Fruit fly (Drosophila melanogaster): ENCODE results near the gene kipf.

The kipf gene

DNA sequence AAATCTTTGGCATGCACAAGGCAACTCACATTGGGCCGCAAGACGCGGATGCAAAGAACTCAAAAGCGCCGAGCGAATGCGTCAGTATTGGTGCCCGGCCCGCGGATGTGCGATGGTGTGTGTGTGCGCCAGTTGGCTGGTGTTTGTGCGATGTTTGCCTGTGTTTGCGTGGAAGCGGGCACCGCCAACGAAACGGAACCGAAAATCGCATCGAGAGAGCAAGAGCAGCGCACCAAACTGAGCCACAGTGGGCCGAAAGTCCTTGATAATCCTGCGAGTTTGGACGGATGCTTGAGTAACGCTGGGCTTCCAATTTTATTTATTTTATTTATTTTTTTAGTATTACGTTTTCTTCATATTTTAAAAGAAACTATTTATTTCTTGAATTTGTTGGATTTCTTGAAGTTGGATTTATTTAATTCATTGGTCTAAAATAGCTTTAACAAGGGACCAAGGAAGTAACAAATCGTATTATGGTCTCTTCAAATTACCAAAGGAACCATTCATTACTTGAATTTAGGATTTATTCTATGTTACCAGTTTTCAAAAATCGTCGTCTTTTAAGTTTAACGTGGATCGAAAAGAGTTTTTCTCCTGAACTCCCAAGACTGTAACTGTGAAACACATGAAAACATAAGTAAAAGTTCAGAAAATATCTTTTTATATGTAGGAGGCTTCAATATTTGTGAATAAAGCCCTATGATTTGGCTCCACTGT is 49.3 kb downstream of the kipf start (continued):
- TF ChIP-seq sr (GFP tag; IDR thresholded peaks at IDR 0.05), result 0 out of 3 replicates have a peak, but pooled peaks have one; percentile 10
- no peak for TF ChIP-seq CG18764 (GFP tag; optimal IDR thresholded peaks at IDR 0.05)
- no peak for TF ChIP-seq CG7987 (GFP tag; optimal IDR thresholded peaks at IDR 0.05)
- TF ChIP-seq pan (optimal IDR thresholded peaks at IDR 0.05), result no peak
- no peak for TF ChIP-seq pan (GFP tag; optimal IDR thresholded peaks at IDR 0.05 in 1 of 2, IDR thresholded peaks at IDR 0.05 in 1 of 2)
- TF ChIP-seq Rfx (GFP tag; IDR thresholded peaks at IDR 0.05), result no peak
- no peak for TF ChIP-seq org-1 (GFP tag; optimal IDR thresholded peaks at IDR 0.05)
- peak; percentile 29 for TF ChIP-seq kay (GFP tag; optimal IDR thresholded peaks at IDR 0.05)
- TF ChIP-seq ap (GFP tag; IDR thresholded peaks at IDR 0.05), result 0 out of 2 replicates have a peak, but pooled peaks have one; percentile 5
- no peak for TF ChIP-seq tx (GFP tag; optimal IDR thresholded peaks at IDR 0.05)
- no peak for TF ChIP-seq Dfd (GFP tag; optimal IDR thresholded peaks at IDR 0.05)
- peak; percentile 59 for TF ChIP-seq tin (GFP tag; optimal IDR thresholded peaks at IDR 0.05)
- TF ChIP-seq Sry-β (GFP tag; optimal IDR thresholded peaks at IDR 0.05), result peak; percentile 13
- peak; percentile 66 for TF ChIP-seq CG13775 (GFP tag; optimal IDR thresholded peaks at IDR 0.05)
- TF ChIP-seq p53 (GFP tag; optimal IDR thresholded peaks at IDR 0.05), result no peak
- no peak for TF ChIP-seq lbe (GFP tag; optimal IDR thresholded peaks at IDR 0.05)
- peak; percentile 59; the same call in 1 of the 2 replicates for TF ChIP-seq CG8765 (GFP tag; IDR thresholded peaks at IDR 0.05)
- TF ChIP-seq CG16815 (GFP tag; optimal IDR thresholded peaks at IDR 0.05), result peak; percentile 71
- no peak for TF ChIP-seq Lhr (GFP tag; optimal IDR thresholded peaks at IDR 0.05)
- TF ChIP-seq scrt (GFP tag; optimal IDR thresholded peaks at IDR 0.05), result no peak
- peak; percentile 13 for TF ChIP-seq slou (GFP tag; optimal IDR thresholded peaks at IDR 0.05)
- TF ChIP-seq h (optimal IDR thresholded peaks at IDR 0.05), result no peak
- no peak for TF ChIP-seq CG31224 (GFP tag; IDR thresholded peaks at IDR 0.05)
- TF ChIP-seq trem (tag; optimal IDR thresholded peaks at IDR 0.05), result peak; percentile 43
- TF ChIP-seq CG33557 (GFP tag; optimal IDR thresholded peaks at IDR 0.05), result peak; percentile 72
- no peak for TF ChIP-seq chm (GFP tag; IDR thresholded peaks at IDR 0.05)
- no peak for TF ChIP-seq caup (GFP tag; optimal IDR thresholded peaks at IDR 0.05; ENCODE audit: severe bottlenecking)
- TF ChIP-seq sim (GFP tag; IDR thresholded peaks at IDR 0.05), result no peak
- no peak for TF ChIP-seq CG2889 (GFP tag; IDR thresholded peaks at IDR 0.05)
- peak; percentile 58; the same call in 1 of the 2 replicates for TF ChIP-seq CG17328 (GFP tag; IDR thresholded peaks at IDR 0.05)
- no peak for TF ChIP-seq ftz-f1 (GFP tag; optimal IDR thresholded peaks at IDR 0.05)
- TF ChIP-seq CG18262 (tag; optimal IDR thresholded peaks at IDR 0.05), result peak; percentile 92
- peak; percentile 30 for TF ChIP-seq CG4282 (GFP tag; optimal IDR thresholded peaks at IDR 0.05)
- TF ChIP-seq CG8089 (GFP tag; optimal IDR thresholded peaks at IDR 0.05), result no peak
- TF ChIP-seq hb (GFP tag; IDR thresholded peaks at IDR 0.05; ENCODE audit: partially characterized antibody), result 0 out of 3 replicates have a peak, but pooled peaks have one; percentile 10
- TF ChIP-seq schlank (tag; optimal IDR thresholded peaks at IDR 0.05), result no peak
- TF ChIP-seq B-H1 (GFP tag; IDR thresholded peaks at IDR 0.05), result no peak; the same call in 2 of the 3 replicates
- TF ChIP-seq slp2 (GFP tag; optimal IDR thresholded peaks at IDR 0.05), result no peak
- no peak for TF ChIP-seq NK7.1 (GFP tag; optimal IDR thresholded peaks at IDR 0.05)
- TF ChIP-seq en (GFP tag; optimal IDR thresholded peaks at IDR 0.05), result no peak
- no peak for TF ChIP-seq CG34224 (GFP tag; IDR thresholded peaks at IDR 0.05; ENCODE audit: partially characterized antibody)
- TF ChIP-seq CG18011 (GFP tag; optimal IDR thresholded peaks at IDR 0.05), result no peak
- no peak for TF ChIP-seq bbx (GFP tag; IDR thresholded peaks at IDR 0.05; ENCODE audit: partially characterized antibody)
- TF ChIP-seq Blimp-1 (GFP tag; optimal IDR thresholded peaks at IDR 0.05), result peak; percentile 32
- TF ChIP-seq Xrp1 (GFP tag; IDR thresholded peaks at IDR 0.05), result peak; percentile 61; the same call in 1 of the 2 replicates
- no peak for TF ChIP-seq CG9215 (GFP tag; IDR thresholded peaks at IDR 0.05)
- no peak for TF ChIP-seq Atf6 (GFP tag; IDR thresholded peaks at IDR 0.05)
- TF ChIP-seq CG12942 (GFP tag; optimal IDR thresholded peaks at IDR 0.05), result no peak
- peak; percentile 4 for TF ChIP-seq CG6813 (GFP tag; optimal IDR thresholded peaks at IDR 0.05)
- no peak for TF ChIP-seq sob (GFP tag; IDR thresholded peaks at IDR 0.05)
- TF ChIP-seq ranshi (GFP tag; IDR thresholded peaks at IDR 0.05), result no peak
